Worm (Caenorhabditis elegans) whole organism, L2 larva: ENCODE data around the gene R03H10.7.

Experiments used
- ama-1 ChIP-seq: fragments of 150-350 bp; optimal IDR thresholded peaks from 2 replicates; lab custom pipeline; 2018; ENCODE audit warnings: inconsistent platforms
- dmd-4 ChIP-seq: sonication (generic microtip); optimal IDR thresholded peaks from 2 replicates; lab custom pipeline; 2017; ENCODE audit warnings: missing biosample characterization, missing genetic modification characterization
- nhr-11 ChIP-seq: fragments of 150-350 bp; optimal IDR thresholded peaks from 2 replicates; lab custom pipeline; 2014; ENCODE audit warnings: missing biosample characterization, missing genetic modification characterization
- nhr-129 ChIP-seq: fragments of 150-350 bp; optimal IDR thresholded peaks from 2 replicates; lab custom pipeline; 2014; ENCODE audit warnings: missing biosample characterization, missing genetic modification characterization
- nhr-23 ChIP-seq: fragments of 150-350 bp; optimal IDR thresholded peaks from 2 replicates; lab custom pipeline; 2014; ENCODE audit warnings: missing biosample characterization, missing genetic modification reagents, missing genetic modification characterization
- nhr-25 ChIP-seq: fragments of 150-350 bp; sonication (generic microtip); optimal IDR thresholded peaks from 3 replicates; lab custom pipeline; 2014; ENCODE audit warnings: missing biosample characterization, missing genetic modification characterization
- zag-1 ChIP-seq: fragments of 150-350 bp; optimal IDR thresholded peaks from 2 replicates; lab custom pipeline; 2014; ENCODE audit warnings: missing biosample characterization, missing genetic modification characterization

- TF ChIP-seq nhr-11 (tag; lab: Kevin White, UChicago) (no peak), dmd-4 (tag; lab: Kevin White, UChicago) (no peak), zag-1 (tag; lab: Kevin White, UChicago) (no peak), nhr-25 (tag; lab: Kevin White, UChicago) (no peak), nhr-129 (tag; lab: Kevin White, UChicago) (no peak), nhr-23 (tag; lab: Kevin White, UChicago) (no peak), ama-1 (lab: Kevin White, UChicago) (no peak)
Observed at ce11 chrII:4173398-4173797, 5.3 kb downstream of the R03H10.7 start, which contains the start of gene R03H10.6.
